Fruit fly (Drosophila melanogaster) whole organism, embryonic: Measurements from ENCODE around the gene sau.
A peak's percentile ranks its signal among the peaks of the same experiment; 100 is the strongest.

Source experiments
- Abd-B ChIP-seq: fragments of 200-800 bp; sonication (Bioruptor generic); optimal IDR thresholded peaks from 2 replicates; lab custom pipeline; 2018; ENCODE audit warnings: missing biosample characterization, mild to moderate bottlenecking, missing genetic modification characterization, moderate library complexity
- B-H2 ChIP-seq: fragments of 200-800 bp; sonication (Bioruptor generic); optimal IDR thresholded peaks from 2 replicates; lab custom pipeline; 2018; ENCODE audit warnings: missing biosample characterization, mild to moderate bottlenecking, missing genetic modification characterization
- BtbVII ChIP-seq: fragments of 200-800 bp; sonication (Bioruptor generic); optimal IDR thresholded peaks from 3 replicates; lab custom pipeline; 2017; ENCODE audit warnings: missing biosample characterization, mild to moderate bottlenecking, missing genetic modification characterization
- Bteb2 ChIP-seq: fragments of 200-800 bp; sonication (Bioruptor generic); optimal IDR thresholded peaks from 2 replicates; lab custom pipeline; 2016; ENCODE audit warnings: missing biosample characterization, missing genetic modification characterization
- CG10979 ChIP-seq: fragments of 200-800 bp; sonication (Bioruptor generic); optimal IDR thresholded peaks from 2 replicates; lab custom pipeline; 2018; ENCODE audit warnings: missing biosample characterization, mild to moderate bottlenecking, missing genetic modification characterization, moderate library complexity
- CG11723 ChIP-seq: fragments of 200-800 bp; sonication (Bioruptor generic); optimal IDR thresholded peaks from 2 replicates; lab custom pipeline; 2017; ENCODE audit warnings: missing biosample characterization, mild to moderate bottlenecking, missing genetic modification characterization
- CG12155 ChIP-seq: fragments of 200-800 bp; sonication (Bioruptor generic); optimal IDR thresholded peaks from 3 replicates; lab custom pipeline; 2016; ENCODE audit warnings: missing biosample characterization, missing genetic modification characterization
- CG1233 ChIP-seq: fragments of 200-800 bp; sonication (Bioruptor generic); optimal IDR thresholded peaks from 4 replicates; lab custom pipeline; 2018; ENCODE audit warnings: missing biosample characterization, mild to moderate bottlenecking, missing genetic modification characterization
- CG12659 ChIP-seq: fragments of 200-800 bp; sonication (Bioruptor generic); optimal IDR thresholded peaks from 3 replicates; lab custom pipeline; 2017; ENCODE audit warnings: mild to moderate bottlenecking, missing biosample characterization, missing genetic modification reagents, missing genetic modification characterization
- CG13624 ChIP-seq: fragments of 200-800 bp; sonication (Bioruptor generic); optimal IDR thresholded peaks from 2 replicates; lab custom pipeline; 2016; ENCODE audit warnings: missing biosample characterization, missing genetic modification characterization
- CG14710 ChIP-seq: fragments of 200-800 bp; sonication (Bioruptor generic); optimal IDR thresholded peaks from 3 replicates; lab custom pipeline; 2019; ENCODE audit warnings: missing biosample characterization, mild to moderate bottlenecking, missing genetic modification characterization, moderate library complexity
- CG1529 ChIP-seq: fragments of 200-800 bp; sonication (Bioruptor generic); optimal IDR thresholded peaks from 3 replicates; lab custom pipeline; 2018; ENCODE audit warnings: missing biosample characterization, missing genetic modification characterization
- CG15696 ChIP-seq: fragments of 200-800 bp; sonication (Bioruptor generic); optimal IDR thresholded peaks from 2 replicates; lab custom pipeline; 2019; ENCODE audit warnings: missing biosample characterization, mild to moderate bottlenecking, missing genetic modification characterization, moderate library complexity
- CG1603 ChIP-seq: fragments of 200-800 bp; sonication (Bioruptor generic); optimal IDR thresholded peaks from 2 replicates; lab custom pipeline; 2019; ENCODE audit warnings: missing biosample characterization, mild to moderate bottlenecking, missing genetic modification characterization, moderate library complexity
- CG2712 ChIP-seq: fragments of 200-800 bp; optimal IDR thresholded peaks from 3 replicates; lab custom pipeline; 2019; ENCODE audit warnings: missing biosample characterization, mild to moderate bottlenecking, missing genetic modification characterization, moderate library complexity
- CG30020 ChIP-seq: fragments of 200-800 bp; optimal IDR thresholded peaks from 2 replicates; lab custom pipeline; 2019; ENCODE audit warnings: missing biosample characterization, mild to moderate bottlenecking, missing genetic modification characterization, moderate library complexity
- CG31441 ChIP-seq: fragments of 200-800 bp; sonication (Bioruptor generic); IDR thresholded peaks from 2 replicates; pipeline ENCODE4 v1.3.6; 2022; ENCODE audit warnings: missing biosample characterization, missing genetic modification characterization
- CG3281 ChIP-seq: fragments of 200-800 bp; sonication (Bioruptor generic); optimal IDR thresholded peaks from 3 replicates; lab custom pipeline; 2017; ENCODE audit warnings: missing biosample characterization, mild to moderate bottlenecking, missing genetic modification characterization
- CG3847 ChIP-seq: fragments of 200-800 bp; sonication (Bioruptor generic); IDR thresholded peaks from 2 replicates; pipeline ENCODE4 v1.3.6; 2022; ENCODE audit warnings: missing biosample characterization, missing genetic modification characterization
- CG4360 ChIP-seq: fragments of 200-800 bp; sonication (Bioruptor generic); IDR thresholded peaks from 2 replicates; pipeline ENCODE4 v1.3.6; 2022; ENCODE audit warnings: missing biosample characterization, missing genetic modification characterization
- CG4617 ChIP-seq: fragments of 200-800 bp; sonication (Bioruptor generic); optimal IDR thresholded peaks from 3 replicates; lab custom pipeline; 2016; ENCODE audit warnings: missing biosample characterization, missing genetic modification characterization, borderline replicate concordance
- CG7928 ChIP-seq: fragments of 200-800 bp; sonication (Bioruptor generic); optimal IDR thresholded peaks from 2 replicates; lab custom pipeline; 2017; ENCODE audit warnings: missing biosample characterization, mild to moderate bottlenecking, missing genetic modification characterization
- CG9797 ChIP-seq: fragments of 200-800 bp; sonication (Bioruptor generic); optimal IDR thresholded peaks from 3 replicates; lab custom pipeline; 2018; ENCODE audit warnings: missing biosample characterization, mild to moderate bottlenecking, missing genetic modification characterization
- CoRest ChIP-seq: fragments of 200-800 bp; sonication (Bioruptor generic); optimal IDR thresholded peaks from 3 replicates; lab custom pipeline; 2018; ENCODE audit warnings: missing biosample characterization, mild to moderate bottlenecking, missing genetic modification characterization, moderate library complexity
- Dp ChIP-seq: fragments of 200-800 bp; sonication (Bioruptor generic); optimal IDR thresholded peaks from 2 replicates; lab custom pipeline; 2018; ENCODE audit warnings: missing biosample characterization, mild to moderate bottlenecking, missing genetic modification characterization, moderate library complexity
- Dref ChIP-seq: fragments of 200-800 bp; sonication (Bioruptor generic); IDR thresholded peaks from 2 replicates; pipeline ENCODE4 v1.3.6; 2022; ENCODE audit warnings: missing biosample characterization, missing genetic modification characterization
- HmgZ ChIP-seq: fragments of 200-800 bp; sonication (Bioruptor generic); optimal IDR thresholded peaks from 2 replicates; lab custom pipeline; 2018; ENCODE audit warnings: missing biosample characterization, mild to moderate bottlenecking, missing genetic modification characterization
- Myb ChIP-seq: fragments of 200-800 bp; sonication (Bioruptor generic); optimal IDR thresholded peaks from 2 replicates; lab custom pipeline; 2016; ENCODE audit warnings: missing biosample characterization, missing genetic modification characterization
- Sox100B ChIP-seq: fragments of 200-800 bp; sonication (Bioruptor generic); optimal IDR thresholded peaks from 3 replicates; lab custom pipeline; 2018; ENCODE audit warnings: missing biosample characterization, mild to moderate bottlenecking, missing genetic modification characterization
- YL-1 ChIP-seq: fragments of 200-800 bp; sonication (Bioruptor generic); optimal IDR thresholded peaks from 3 replicates; lab custom pipeline; 2017; ENCODE audit warnings: missing biosample characterization, mild to moderate bottlenecking, missing genetic modification characterization
- amos ChIP-seq: fragments of 200-800 bp; sonication (Bioruptor generic); IDR thresholded peaks from 2 replicates; pipeline ENCODE4 v1.3.6; 2022; ENCODE audit warnings: missing biosample characterization, missing genetic modification characterization; ENCODE audit not compliant: partially characterized antibody
- aop ChIP-seq: fragments of 200-800 bp; sonication (Bioruptor generic); IDR thresholded peaks from 2 replicates; pipeline ENCODE4 v1.3.6; 2022; ENCODE audit warnings: missing biosample characterization, missing genetic modification characterization
- ato ChIP-seq: fragments of 200-800 bp; sonication (Bioruptor generic); IDR thresholded peaks from 2 replicates; pipeline ENCODE4 v1.3.6; 2022; ENCODE audit warnings: missing biosample characterization, missing genetic modification characterization; ENCODE audit not compliant: partially characterized antibody
- btn ChIP-seq: fragments of 200-800 bp; sonication (Bioruptor generic); optimal IDR thresholded peaks from 2 replicates; lab custom pipeline; 2016; ENCODE audit warnings: missing biosample characterization, missing genetic modification characterization
- caup ChIP-seq: fragments of 200-800 bp; sonication (Bioruptor generic); optimal IDR thresholded peaks from 3 replicates; lab custom pipeline; 2017; ENCODE audit warnings: missing biosample characterization, mild to moderate bottlenecking, missing genetic modification characterization, moderate library complexity; ENCODE audit not compliant: severe bottlenecking
- crol ChIP-seq: fragments of 200-800 bp; sonication (Bioruptor generic); IDR thresholded peaks from 2 replicates; pipeline ENCODE4 v1.3.6; 2022; ENCODE audit warnings: missing biosample characterization, missing genetic modification characterization
- crp ChIP-seq, 2 experiments: fragments of 200-800 bp; sonication (Bioruptor generic); optimal IDR thresholded peaks; 2 replicates in 1 of 2; 3 replicates in 1 of 2; lab custom pipeline; 2017; ENCODE audit warnings: missing biosample characterization in 2 of 2, missing genetic modification characterization in 2 of 2, mild to moderate bottlenecking in 1 of 2, moderate library complexity in 1 of 2
- hbn ChIP-seq: fragments of 200-800 bp; sonication (Bioruptor generic); IDR thresholded peaks from 2 replicates; pipeline ENCODE4 v1.3.6; 2022; ENCODE audit warnings: missing biosample characterization, missing genetic modification characterization; ENCODE audit not compliant: partially characterized antibody
- hkb ChIP-seq, 2 experiments: fragments of 200-800 bp in 1 of 2; fragments of >200 bp in 1 of 2; sonication (Bioruptor generic) in 1 of 2; IDR thresholded peaks in 1 of 2; optimal IDR thresholded peaks in 1 of 2; 2 replicates each; pipeline versions ENCODE4 v1.3.6 to Lab custom; 2017 to 2022; ENCODE audit warnings: missing biosample characterization in 1 of 2, missing genetic modification characterization in 1 of 2
- kni ChIP-seq: fragments of 200-800 bp; sonication (Bioruptor generic); optimal IDR thresholded peaks from 3 replicates; lab custom pipeline; 2017; ENCODE audit warnings: mild to moderate bottlenecking, missing biosample characterization, missing genetic modification reagents, missing genetic modification characterization
- mam ChIP-seq: fragments of 200-800 bp; sonication (Bioruptor generic); optimal IDR thresholded peaks from 3 replicates; lab custom pipeline; 2016; ENCODE audit warnings: missing biosample characterization, missing genetic modification characterization
- psq ChIP-seq: fragments of 200-800 bp; sonication (Bioruptor generic); optimal IDR thresholded peaks from 2 replicates; lab custom pipeline; 2017; ENCODE audit warnings: missing biosample characterization, missing genetic modification characterization
- rib ChIP-seq: fragments of 200-800 bp; sonication (Bioruptor generic); IDR thresholded peaks from 2 replicates; pipeline ENCODE4 v1.3.6; 2022; ENCODE audit warnings: missing biosample characterization, missing genetic modification characterization
- row ChIP-seq: fragments of 200-800 bp; sonication (Bioruptor generic); IDR thresholded peaks from 3 replicates; pipeline ENCODE4 v1.3.6; 2022; ENCODE audit warnings: missing biosample characterization, missing genetic modification characterization
- sens ChIP-seq: fragments of 200-800 bp; sonication (Bioruptor generic); peaks from one replicate; lab custom pipeline; 2016; ENCODE audit warnings: missing biosample characterization, missing genetic modification characterization
- sima ChIP-seq: fragments of 200-800 bp; sonication (Bioruptor generic); optimal IDR thresholded peaks from 2 replicates; lab custom pipeline; 2016; ENCODE audit warnings: missing biosample characterization, missing genetic modification characterization
- sr ChIP-seq: fragments of 200-800 bp; sonication (Bioruptor generic); IDR thresholded peaks from 3 replicates; pipeline ENCODE4 v1.3.6; 2022; ENCODE audit warnings: missing biosample characterization, missing genetic modification characterization
- tio ChIP-seq: fragments of 200-800 bp; sonication (Bioruptor generic); optimal IDR thresholded peaks from 2 replicates; lab custom pipeline; 2017; ENCODE audit warnings: missing biosample characterization, missing genetic modification characterization, inconsistent platforms
- tup ChIP-seq: fragments of 200-800 bp; sonication (Bioruptor generic); optimal IDR thresholded peaks from 2 replicates; lab custom pipeline; 2016; ENCODE audit warnings: missing biosample characterization, mild to moderate bottlenecking, missing genetic modification characterization, moderate library complexity

Gene sau

dm6 chr2L:2214004-2214403 lies 12.1 kb upstream of the sau start, which contains the start of the genes Uch and CG34174 (continued):
- TF ChIP-seq B-H2 (GFP tag; lab: Kevin White, UChicago) (peak; percentile 38), CG13624 (peak; percentile 45), CG15696 (tag; lab: Kevin White, UChicago) (peak; percentile 1), CG1233 (GFP tag; lab: Kevin White, UChicago) (peak; percentile 9), ato (GFP tag; lab: Robert Waterston, UW) (0 out of 2 replicates have a peak, but pooled peaks have one; percentile 39), CG2712 (tag; lab: Kevin White, UChicago) (peak; percentile 23), btn (GFP tag; lab: Kevin White, UChicago) (no peak), Sox100B (GFP tag; lab: Kevin White, UChicago) (no peak), tio (GFP tag; lab: Kevin White, UChicago) (no peak), sr (GFP tag; lab: Robert Waterston, UW) (no peak), Dp (GFP tag; lab: Kevin White, UChicago) (peak; percentile 50), caup (GFP tag; lab: Kevin White, UChicago) (peak; percentile 1), aop (no peak), CG11723 (GFP tag; lab: Kevin White, UChicago) (no peak), CG1603 (peak; percentile 36), CG14710 (tag; lab: Kevin White, UChicago) (peak; percentile 100), CG4360 (no peak), CG9797 (no peak), crp (GFP tag; optimal IDR thresholded peaks at IDR 0.05; lab: Kevin White, UChicago) (peak in 1 of 2 experiments; percentile 39), CG10979 (tag; lab: Kevin White, UChicago) (peak; percentile 10), rib (GFP tag; lab: Robert Waterston, UW) (no peak), CG1529 (no peak), Abd-B (GFP tag; lab: Kevin White, UChicago) (peak; percentile 44), Dref (GFP tag; lab: Robert Waterston, UW) (peak; percentile 60), YL-1 (peak; percentile 37), HmgZ (peak; percentile 65), CG12155 (GFP tag; lab: Kevin White, UChicago) (peak; percentile 21), hkb (optimal IDR thresholded peaks at IDR 0.05; lab: Kevin White, UChicago) (peak; percentile 74), hkb (GFP tag; IDR thresholded peaks at IDR 0.05; lab: Robert Waterston, UW) (no peak), tup (GFP tag; lab: Kevin White, UChicago) (no peak), CG30020 (tag; lab: Kevin White, UChicago) (peak; percentile 32), Myb (GFP tag; lab: Kevin White, UChicago) (peak; percentile 53), psq (no peak), sens (GFP tag; lab: Kevin White, UChicago) (peak; percentile 81), CG4617 (peak; percentile 42), CG12659 (peak; percentile 68), CG31441 (GFP tag; lab: Robert Waterston, UW) (0 out of 2 replicates have a peak, but pooled peaks have one; percentile 12), CG7928 (GFP tag; lab: Kevin White, UChicago) (no peak), Bteb2 (GFP tag; lab: Kevin White, UChicago) (peak; percentile 3), CG3847 (peak; percentile 63), sima (GFP tag; lab: Kevin White, UChicago) (no peak), hbn (GFP tag; lab: Robert Waterston, UW) (peak; percentile 68), CoRest (tag; lab: Kevin White, UChicago) (peak; percentile 29), crol (GFP tag; lab: Robert Waterston, UW) (no peak), amos (GFP tag; lab: Robert Waterston, UW) (peak; percentile 67; the same call in 1 of the 2 replicates), kni (GFP tag; lab: Kevin White, UChicago) (peak; percentile 18), CG3281 (peak; percentile 28), mam (GFP tag; lab: Kevin White, UChicago) (peak; percentile 0), row (0 out of 3 replicates have a peak, but pooled peaks have one; percentile 14), BtbVII (peak; percentile 15)
